Worm (Caenorhabditis elegans): ENCODE measurements around the gene M01F1.4.

ce11 chrIII:3477375-3477774 is 32.5 kb downstream of the M01F1.4 start:
- TF ChIP-seq hmg-11 (tag; optimal IDR thresholded peaks at IDR 0.05) (no peak), elt-1 (tag; optimal IDR thresholded peaks at IDR 0.05) (no peak), mml-1 (tag; optimal IDR thresholded peaks at IDR 0.05) (no peak), nhr-28 (tag; optimal IDR thresholded peaks at IDR 0.05) (no peak), daf-12 (tag; optimal IDR thresholded peaks at IDR 0.05) (no peak), ceh-16 (tag; optimal IDR thresholded peaks at IDR 0.05) (no peak), ama-1 (optimal IDR thresholded peaks at IDR 0.05) (no peak), nhr-76 (tag; optimal IDR thresholded peaks at IDR 0.05) (no peak)

All from whole organism, L3 larva.